Worm (Caenorhabditis elegans) whole organism, young adult: ENCODE measurements around the gene H10D18.5.

Experiments
- B0019.2 ChIP-seq: fragments of 200-800 bp; sonication (Bioruptor generic); conservative IDR thresholded peaks from 2 replicates; pipeline ENCODE4 v1.3.6; 2022; ENCODE audit warnings: missing genetic modification reagents, missing genetic modification characterization, missing compliant biosample characterization
- ama-1 ChIP-seq, 3 experiments: fragments of 150-350 bp in 1 of 3; sonication (generic microtip) in 2 of 3; optimal IDR thresholded peaks; 2 replicates each; lab custom pipeline; 2014 to 2018; ENCODE audit warnings: missing biosample characterization in 2 of 3, missing genetic modification characterization in 2 of 3, missing genetic modification reagents in 2 of 3
- lir-1 ChIP-seq: fragments of 200-800 bp; sonication (Bioruptor generic); conservative IDR thresholded peaks from 2 replicates; pipeline ENCODE4 v1.3.6; 2022; ENCODE audit warnings: missing genetic modification reagents, missing genetic modification characterization, missing compliant biosample characterization
- somi-1 ChIP-seq: fragments of 200-800 bp; sonication (Bioruptor generic); optimal IDR thresholded peaks from 2 replicates; lab custom pipeline; 2018; ENCODE audit warnings: mild to moderate bottlenecking, missing genetic modification characterization, missing compliant biosample characterization
- ztf-6 ChIP-seq: fragments of 200-800 bp; sonication (Bioruptor generic); IDR thresholded peaks from 2 replicates; pipeline ENCODE4 v1.3.6; 2022; ENCODE audit warnings: missing genetic modification reagents, missing genetic modification characterization, missing compliant biosample characterization

- TF ChIP-seq lir-1 (GFP tag; lab: Robert Waterston, UW) (no peak), somi-1 (GFP tag; lab: Kevin White, UChicago) (no peak), B0019.2 (no peak), ama-1 (optimal IDR thresholded peaks at IDR 0.05; lab: Kevin White, UChicago) (no peak), ama-1 (GFP tag; optimal IDR thresholded peaks at IDR 0.05; lab: Kevin White, UChicago) (no peak), ztf-6 (no peak)
These were observed 16.6 kb downstream of the H10D18.5 start, which contains the start of gene H10D18.1 for ce11 chrV:3814938-3815337.
